1 fruit fly cellular context compared by ENCODE assay signal in the genomic region with DNA sequence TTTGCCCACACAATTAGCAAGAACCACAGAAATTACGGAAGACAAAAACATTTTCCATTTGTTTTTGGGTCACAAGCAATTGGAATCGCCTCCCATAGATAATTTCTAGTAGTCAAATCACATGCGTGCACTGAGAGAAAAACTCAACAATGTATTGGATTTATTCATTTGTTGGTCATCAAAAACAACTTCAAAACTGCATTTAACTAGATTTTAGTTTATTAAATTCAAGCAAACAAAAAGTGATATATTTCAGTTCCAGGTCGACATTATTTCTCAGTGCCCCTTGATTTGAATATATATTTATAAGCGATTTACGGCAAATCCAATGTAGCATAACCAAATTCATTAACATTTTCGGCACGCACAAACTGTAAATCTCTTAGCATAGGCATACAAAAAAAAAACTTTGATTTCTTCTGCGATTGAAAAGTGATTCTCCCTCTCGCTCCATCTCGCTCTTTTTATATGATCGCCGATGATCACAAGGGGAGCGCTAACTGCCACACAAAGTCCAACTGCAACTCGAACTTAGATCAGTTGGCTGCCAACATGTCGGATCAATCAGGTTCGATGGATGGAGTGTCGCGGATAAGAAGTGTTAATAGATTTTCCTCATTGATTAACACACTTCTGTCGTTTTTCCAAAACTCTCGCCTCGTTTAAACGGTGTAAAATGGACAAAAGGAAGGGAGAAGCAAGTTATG.
TF ChIP-seq lines count a peak whose summit lies in the region.

No protein-coding gene starts in this region.

TF ChIP-seq in whole organism, embryonic, 481 proteins besides CTCF, POLR2A, EP300 and RAD21 (continued from another document and continues in another):
- peak; percentile 71 for TF ChIP-seq CG30403 (GFP tag; optimal IDR thresholded peaks at IDR 0.05; lab: Kevin White, UChicago)
- TF ChIP-seq az2 (GFP tag; optimal IDR thresholded peaks at IDR 0.05; lab: Kevin White, UChicago) = peak; percentile 66
- peak; percentile 75 for TF ChIP-seq Xrp1 (GFP tag; IDR thresholded peaks at IDR 0.05; lab: Robert Waterston, UW)
- no peak for TF ChIP-seq Six4 (GFP tag; optimal IDR thresholded peaks at IDR 0.05; lab: Kevin White, UChicago)
- TF ChIP-seq CG9932 (GFP tag; IDR thresholded peaks at IDR 0.05; lab: Robert Waterston, UW) = peak; percentile 51
- TF ChIP-seq CG15269 (tag; optimal IDR thresholded peaks at IDR 0.05; lab: Kevin White, UChicago) = peak; percentile 71
- no peak for TF ChIP-seq CG9876 (GFP tag; optimal IDR thresholded peaks at IDR 0.05; lab: Kevin White, UChicago)
- no peak for TF ChIP-seq fru (optimal IDR thresholded peaks at IDR 0.05; lab: Kevin White, UChicago)
- TF ChIP-seq CG12219 (GFP tag; optimal IDR thresholded peaks at IDR 0.05; lab: Kevin White, UChicago) = peak; percentile 52
- TF ChIP-seq CG1647 (GFP tag; optimal IDR thresholded peaks at IDR 0.05; lab: Kevin White, UChicago) = peak; percentile 34
- TF ChIP-seq CG9797 (GFP tag; optimal IDR thresholded peaks at IDR 0.05; lab: Kevin White, UChicago) = no peak
- peak; percentile 42 for TF ChIP-seq CHES-1-like (GFP tag; optimal IDR thresholded peaks at IDR 0.05; lab: Kevin White, UChicago)
- TF ChIP-seq vfl (GFP tag; optimal IDR thresholded peaks at IDR 0.05; lab: Kevin White, UChicago) = peak; percentile 2
- no peak for TF ChIP-seq Trl (optimal IDR thresholded peaks at IDR 0.05; lab: Kevin White, UChicago)
- TF ChIP-seq Trl (GFP tag; optimal IDR thresholded peaks at IDR 0.05; lab: Kevin White, UChicago) = peak; percentile 78
- TF ChIP-seq klu (GFP tag; IDR thresholded peaks at IDR 0.05; lab: Robert Waterston, UW) = peak; percentile 30; the same call in 1 of the 2 replicates
- no peak for TF ChIP-seq D (optimal IDR thresholded peaks at IDR 0.05; lab: Kevin White, UChicago)
- TF ChIP-seq D (GFP tag; optimal IDR thresholded peaks at IDR 0.05; lab: Kevin White, UChicago) = no peak
- TF ChIP-seq Fer1 (GFP tag; optimal IDR thresholded peaks at IDR 0.05; lab: Kevin White, UChicago) = peak; percentile 32
- no peak for TF ChIP-seq CG13296 (GFP tag; optimal IDR thresholded peaks at IDR 0.05; lab: Kevin White, UChicago)
- TF ChIP-seq CG13287 (GFP tag; IDR thresholded peaks at IDR 0.05; lab: Robert Waterston, UW; ENCODE audit: partially characterized antibody) = no peak
- no peak for TF ChIP-seq Bgb (GFP tag; IDR thresholded peaks at IDR 0.05; lab: Robert Waterston, UW; ENCODE audit: partially characterized antibody)
- TF ChIP-seq schlank (tag; optimal IDR thresholded peaks at IDR 0.05; lab: Kevin White, UChicago) = no peak
- TF ChIP-seq Dp (GFP tag; optimal IDR thresholded peaks at IDR 0.05; lab: Kevin White, UChicago) = no peak
- TF ChIP-seq ind (GFP tag; optimal IDR thresholded peaks at IDR 0.05; lab: Kevin White, UChicago) = peak; percentile 55
- no peak for TF ChIP-seq YL-1 (GFP tag; optimal IDR thresholded peaks at IDR 0.05; lab: Kevin White, UChicago)
- peak in 1 of 2 experiments; percentile 49 for TF ChIP-seq Eip74EF (GFP tag; optimal IDR thresholded peaks at IDR 0.05; lab: Kevin White, UChicago)
- TF ChIP-seq zen2 (GFP tag; IDR thresholded peaks at IDR 0.05; lab: Robert Waterston, UW; ENCODE audit: partially characterized antibody) = no peak
- TF ChIP-seq Hsf (GFP tag; optimal IDR thresholded peaks at IDR 0.05; lab: Kevin White, UChicago) = peak; percentile 77
- TF ChIP-seq inv (GFP tag; IDR thresholded peaks at IDR 0.05; lab: Robert Waterston, UW; ENCODE audit: partially characterized antibody) = no peak
- no peak for TF ChIP-seq Dfd (GFP tag; optimal IDR thresholded peaks at IDR 0.05; lab: Kevin White, UChicago)
- no peak; the same call in 1 of the 2 replicates for TF ChIP-seq CG9215 (GFP tag; IDR thresholded peaks at IDR 0.05; lab: Robert Waterston, UW)
- TF ChIP-seq Fer2 (tag; optimal IDR thresholded peaks at IDR 0.05; lab: Kevin White, UChicago) = no peak
- peak; percentile 36 for TF ChIP-seq tap (tag; optimal IDR thresholded peaks at IDR 0.05; lab: Kevin White, UChicago)
- TF ChIP-seq pho (GFP tag; optimal IDR thresholded peaks at IDR 0.05; lab: Kevin White, UChicago) = no peak
- TF ChIP-seq CG10267 (tag; optimal IDR thresholded peaks at IDR 0.05; lab: Kevin White, UChicago) = peak; percentile 39
- TF ChIP-seq CG34376 (GFP tag; optimal IDR thresholded peaks at IDR 0.05; lab: Kevin White, UChicago) = no peak
- TF ChIP-seq CG11398 (GFP tag; optimal IDR thresholded peaks at IDR 0.05; lab: Kevin White, UChicago) = peak; percentile 20
- no peak for TF ChIP-seq ftz-f1 (GFP tag; optimal IDR thresholded peaks at IDR 0.05; lab: Kevin White, UChicago)
- peak; percentile 97 for TF ChIP-seq CG5180 (GFP tag; optimal IDR thresholded peaks at IDR 0.05; lab: Kevin White, UChicago)
- peak; percentile 5 for TF ChIP-seq stwl (tag; optimal IDR thresholded peaks at IDR 0.05; lab: Kevin White, UChicago)
- TF ChIP-seq CG2889 (GFP tag; IDR thresholded peaks at IDR 0.05; lab: Robert Waterston, UW) = 0 out of 3 replicates have a peak, but pooled peaks have one; percentile 20
- peak; percentile 57 for TF ChIP-seq NfI (GFP tag; optimal IDR thresholded peaks at IDR 0.05; lab: Kevin White, UChicago)
- TF ChIP-seq CG11093 (GFP tag; IDR thresholded peaks at IDR 0.05; lab: Robert Waterston, UW) = 0 out of 3 replicates have a peak, but pooled peaks have one; percentile 8
- peak; percentile 54 for TF ChIP-seq CG9727 (GFP tag; optimal IDR thresholded peaks at IDR 0.05; lab: Kevin White, UChicago)
- no peak for TF ChIP-seq chm (GFP tag; IDR thresholded peaks at IDR 0.05; lab: Robert Waterston, UW)
- no peak for TF ChIP-seq BEAF-32 (GFP tag; optimal IDR thresholded peaks at IDR 0.05; lab: Kevin White, UChicago)
- TF ChIP-seq da (GFP tag; optimal IDR thresholded peaks at IDR 0.05; lab: Kevin White, UChicago) = no peak
- TF ChIP-seq rib (GFP tag; IDR thresholded peaks at IDR 0.05; lab: Robert Waterston, UW) = peak; percentile 16; the same call in 1 of the 2 replicates
- no peak for TF ChIP-seq CG4360 (GFP tag; IDR thresholded peaks at IDR 0.05; lab: Robert Waterston, UW)
- peak; percentile 40; the same call in 1 of the 2 replicates for TF ChIP-seq CG31224 (GFP tag; IDR thresholded peaks at IDR 0.05; lab: Robert Waterston, UW)
- no peak for TF ChIP-seq z (GFP tag; IDR thresholded peaks at IDR 0.05; lab: Robert Waterston, UW)
- TF ChIP-seq ro (GFP tag; IDR thresholded peaks at IDR 0.05; lab: Robert Waterston, UW) = peak; percentile 18; the same call in 1 of the 2 replicates
- TF ChIP-seq nom (GFP tag; optimal IDR thresholded peaks at IDR 0.05; lab: Kevin White, UChicago) = no peak
- peak; percentile 26 for TF ChIP-seq CG9437 (GFP tag; optimal IDR thresholded peaks at IDR 0.05; lab: Kevin White, UChicago)
- 0 out of 2 replicates have a peak, but pooled peaks have one; percentile 48 for TF ChIP-seq Awh (GFP tag; IDR thresholded peaks at IDR 0.05; lab: Robert Waterston, UW)
- TF ChIP-seq Poxn (GFP tag; IDR thresholded peaks at IDR 0.05; lab: Robert Waterston, UW) = no peak
- TF ChIP-seq zf30C (GFP tag; optimal IDR thresholded peaks at IDR 0.05; lab: Kevin White, UChicago) = peak; percentile 18
- no peak for TF ChIP-seq Lim3 (GFP tag; IDR thresholded peaks at IDR 0.05; lab: Robert Waterston, UW)
- no peak for TF ChIP-seq mld (GFP tag; IDR thresholded peaks at IDR 0.05; lab: Robert Waterston, UW; ENCODE audit: partially characterized antibody)
- TF ChIP-seq Meics (GFP tag; optimal IDR thresholded peaks at IDR 0.05; lab: Kevin White, UChicago) = peak; percentile 49
- TF ChIP-seq pb (GFP tag; optimal IDR thresholded peaks at IDR 0.05; lab: Kevin White, UChicago) = no peak
- TF ChIP-seq CG1832 (GFP tag; optimal IDR thresholded peaks at IDR 0.05; lab: Kevin White, UChicago) = peak; percentile 3
- TF ChIP-seq shn (GFP tag; optimal IDR thresholded peaks at IDR 0.05; lab: Kevin White, UChicago) = no peak
- TF ChIP-seq CG15601 (tag; optimal IDR thresholded peaks at IDR 0.05; lab: Kevin White, UChicago) = peak; percentile 35
- peak; percentile 49 for TF ChIP-seq Fer3 (tag; optimal IDR thresholded peaks at IDR 0.05; lab: Kevin White, UChicago)
- peak; percentile 67 for TF ChIP-seq grau (tag; optimal IDR thresholded peaks at IDR 0.05; lab: Kevin White, UChicago)
- TF ChIP-seq CG42726 (GFP tag; IDR thresholded peaks at IDR 0.05; lab: Robert Waterston, UW; ENCODE audit: partially characterized antibody) = no peak
- peak; percentile 63 for TF ChIP-seq Camta (GFP tag; optimal IDR thresholded peaks at IDR 0.05; lab: Kevin White, UChicago)
- TF ChIP-seq CG33557 (GFP tag; optimal IDR thresholded peaks at IDR 0.05; lab: Kevin White, UChicago) = no peak
- TF ChIP-seq Nf-YB (GFP tag; optimal IDR thresholded peaks at IDR 0.05; lab: Kevin White, UChicago) = peak; percentile 22
- TF ChIP-seq Sox100B (GFP tag; optimal IDR thresholded peaks at IDR 0.05; lab: Kevin White, UChicago) = no peak
- TF ChIP-seq Dll (GFP tag; IDR thresholded peaks at IDR 0.05; lab: Robert Waterston, UW; ENCODE audit: partially characterized antibody) = no peak
- peak; percentile 19 for TF ChIP-seq Spps (tag; optimal IDR thresholded peaks at IDR 0.05; lab: Kevin White, UChicago)
- no peak for TF ChIP-seq CG7987 (GFP tag; optimal IDR thresholded peaks at IDR 0.05; lab: Kevin White, UChicago)
- TF ChIP-seq lbe (GFP tag; optimal IDR thresholded peaks at IDR 0.05; lab: Kevin White, UChicago) = no peak
- peak; percentile 66 for TF ChIP-seq CG6689 (GFP tag; IDR thresholded peaks at IDR 0.05; lab: Robert Waterston, UW)
- TF ChIP-seq CG12299 (tag; optimal IDR thresholded peaks at IDR 0.05; lab: Kevin White, UChicago) = no peak
- peak; percentile 9 for TF ChIP-seq CG12071 (GFP tag; optimal IDR thresholded peaks at IDR 0.05; lab: Kevin White, UChicago)
- peak; percentile 73 for TF ChIP-seq ci (GFP tag; IDR thresholded peaks at IDR 0.05; lab: Robert Waterston, UW)
- peak; percentile 42 for TF ChIP-seq CG7556 (GFP tag; optimal IDR thresholded peaks at IDR 0.05; lab: Kevin White, UChicago)
- peak; percentile 53 for TF ChIP-seq CG17829 (tag; optimal IDR thresholded peaks at IDR 0.05; lab: Kevin White, UChicago)
- peak; percentile 19 for TF ChIP-seq CG15514 (GFP tag; optimal IDR thresholded peaks at IDR 0.05; lab: Kevin White, UChicago)
- TF ChIP-seq gt (GFP tag; IDR thresholded peaks at IDR 0.05; lab: Robert Waterston, UW) = no peak
- peak; percentile 17 for TF ChIP-seq Ravus (GFP tag; IDR thresholded peaks at IDR 0.05; lab: Robert Waterston, UW)
- TF ChIP-seq NC2α (GFP tag; optimal IDR thresholded peaks at IDR 0.05; lab: Kevin White, UChicago) = peak; percentile 8
- TF ChIP-seq CG13775 (GFP tag; optimal IDR thresholded peaks at IDR 0.05; lab: Kevin White, UChicago) = peak; percentile 36
- no peak for TF ChIP-seq Usf (GFP tag; optimal IDR thresholded peaks at IDR 0.05; lab: Kevin White, UChicago)
- peak; percentile 29 for TF ChIP-seq Dek (tag; optimal IDR thresholded peaks at IDR 0.05; lab: Kevin White, UChicago)
- no peak for TF ChIP-seq Hr39 (optimal IDR thresholded peaks at IDR 0.05; lab: Kevin White, UChicago)
- 0 out of 2 replicates have a peak, but pooled peaks have one; percentile 27 for TF ChIP-seq CG11085 (GFP tag; IDR thresholded peaks at IDR 0.05; lab: Robert Waterston, UW)
- no peak for TF ChIP-seq Asciz (GFP tag; optimal IDR thresholded peaks at IDR 0.05; lab: Kevin White, UChicago)
- TF ChIP-seq CG3995 (GFP tag; optimal IDR thresholded peaks at IDR 0.05; lab: Kevin White, UChicago) = no peak
- TF ChIP-seq CG18262 (tag; optimal IDR thresholded peaks at IDR 0.05; lab: Kevin White, UChicago) = peak; percentile 71
- no peak for TF ChIP-seq CG4707 (GFP tag; optimal IDR thresholded peaks at IDR 0.05; lab: Kevin White, UChicago)
- TF ChIP-seq gcm (GFP tag; optimal IDR thresholded peaks at IDR 0.05; lab: Kevin White, UChicago) = peak; percentile 22
- TF ChIP-seq Atf6 (GFP tag; IDR thresholded peaks at IDR 0.05; lab: Robert Waterston, UW) = peak; percentile 45; the same call in 1 of the 2 replicates
- peak; percentile 71 for TF ChIP-seq CG12769 (tag; optimal IDR thresholded peaks at IDR 0.05; lab: Kevin White, UChicago)
- peak; percentile 95 for TF ChIP-seq sens (GFP tag; lab: Kevin White, UChicago)
- TF ChIP-seq CG8089 (GFP tag; optimal IDR thresholded peaks at IDR 0.05; lab: Kevin White, UChicago) = peak; percentile 28
- TF ChIP-seq CG1529 (GFP tag; optimal IDR thresholded peaks at IDR 0.05; lab: Kevin White, UChicago) = peak; percentile 18
- TF ChIP-seq dpn (GFP tag; optimal IDR thresholded peaks at IDR 0.05; lab: Kevin White, UChicago) = peak; percentile 60 to 63
- TF ChIP-seq lmd (GFP tag; IDR thresholded peaks at IDR 0.05; lab: Robert Waterston, UW) = peak; percentile 66
- no peak for TF ChIP-seq sima (GFP tag; optimal IDR thresholded peaks at IDR 0.05; lab: Kevin White, UChicago)
- peak; percentile 57 for TF ChIP-seq seq (GFP tag; IDR thresholded peaks at IDR 0.05; lab: Robert Waterston, UW)
- 0 out of 2 replicates have a peak, but pooled peaks have one; percentile 18 for TF ChIP-seq onecut (GFP tag; IDR thresholded peaks at IDR 0.05; lab: Robert Waterston, UW)
- TF ChIP-seq Adf1 (GFP tag; IDR thresholded peaks at IDR 0.05; lab: Robert Waterston, UW) = 0 out of 2 replicates have a peak, but pooled peaks have one; percentile 12
- TF ChIP-seq CG8359 (GFP tag; optimal IDR thresholded peaks at IDR 0.05; lab: Kevin White, UChicago; ENCODE audit: borderline replicate concordance) = no peak
- peak; percentile 67 for TF ChIP-seq H2.0 (GFP tag; IDR thresholded peaks at IDR 0.05; lab: Robert Waterston, UW)
- peak; percentile 45 for TF ChIP-seq tx (GFP tag; optimal IDR thresholded peaks at IDR 0.05; lab: Kevin White, UChicago)
- TF ChIP-seq Ptx1 (GFP tag; IDR thresholded peaks at IDR 0.05; lab: Robert Waterston, UW) = peak; percentile 74
- TF ChIP-seq CG14441 (GFP tag; IDR thresholded peaks at IDR 0.05; lab: Robert Waterston, UW) = peak; percentile 63; the same call in 1 of the 2 replicates
- TF ChIP-seq grn (GFP tag; optimal IDR thresholded peaks at IDR 0.05; lab: Kevin White, UChicago) = no peak
- TF ChIP-seq Xbp1 (GFP tag; optimal IDR thresholded peaks at IDR 0.05; lab: Kevin White, UChicago) = peak; percentile 65
- TF ChIP-seq CG31441 (GFP tag; IDR thresholded peaks at IDR 0.05; lab: Robert Waterston, UW) = peak; percentile 68
- TF ChIP-seq CG3163 (GFP tag; optimal IDR thresholded peaks at IDR 0.05; lab: Kevin White, UChicago) = no peak
- TF ChIP-seq CG6791 (GFP tag; IDR thresholded peaks at IDR 0.05; lab: Robert Waterston, UW; ENCODE audit: partially characterized antibody) = no peak
- TF ChIP-seq Ets97D (GFP tag; optimal IDR thresholded peaks at IDR 0.05; lab: Kevin White, UChicago) = no peak
- 0 out of 3 replicates have a peak, but pooled peaks have one; percentile 21 for TF ChIP-seq H15 (GFP tag; IDR thresholded peaks at IDR 0.05; lab: Robert Waterston, UW)
- TF ChIP-seq CG12155 (GFP tag; optimal IDR thresholded peaks at IDR 0.05; lab: Kevin White, UChicago) = peak; percentile 53
- TF ChIP-seq lab (GFP tag; optimal IDR thresholded peaks at IDR 0.05; lab: Kevin White, UChicago) = peak; percentile 67
